Fruit fly (Drosophila melanogaster): Measurements from ENCODE around the gene CG15317.

CG15317 gene

DNA sequence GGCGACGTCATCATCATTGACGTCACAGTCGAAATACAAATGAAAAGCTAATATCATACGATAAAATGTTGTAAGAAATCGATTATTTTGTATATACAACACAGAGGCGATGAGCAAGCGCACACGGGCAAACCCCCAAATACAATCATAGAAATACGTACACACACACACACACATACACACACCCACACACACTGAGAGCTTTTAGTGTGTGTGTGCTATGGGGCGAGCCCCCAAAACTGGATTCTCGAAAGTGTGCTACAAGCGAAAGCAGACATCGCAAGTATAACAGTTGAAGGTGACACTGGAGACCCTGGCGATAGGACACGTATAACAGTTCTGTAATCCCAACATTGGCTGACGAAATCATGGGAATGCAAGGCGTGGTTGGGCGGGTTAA is 25.5 kb upstream of the CG15317 start:
- peak; percentile 7 for TF ChIP-seq pzg (GFP tag; optimal IDR thresholded peaks at IDR 0.05)
- TF ChIP-seq Dip3 (GFP tag; optimal IDR thresholded peaks at IDR 0.05), result no peak
- no peak for TF ChIP-seq CG4730 (GFP tag; IDR thresholded peaks at IDR 0.05)
- peak; percentile 71 for TF ChIP-seq Med (GFP tag)
- TF ChIP-seq CG13894 (tag; optimal IDR thresholded peaks at IDR 0.05), result peak; percentile 85
- no peak for TF ChIP-seq CG34224 (GFP tag; IDR thresholded peaks at IDR 0.05; ENCODE audit: partially characterized antibody)
- TF ChIP-seq ems (GFP tag; optimal IDR thresholded peaks at IDR 0.05), result no peak
- peak; percentile 39; the same call in 1 of the 2 replicates for TF ChIP-seq unc-4 (GFP tag; IDR thresholded peaks at IDR 0.05; ENCODE audit: partially characterized antibody)
- TF ChIP-seq CG15514 (GFP tag; optimal IDR thresholded peaks at IDR 0.05), result peak; percentile 32
- no peak for TF ChIP-seq Dbx (GFP tag; IDR thresholded peaks at IDR 0.05)
- TF ChIP-seq Ets97D (GFP tag; optimal IDR thresholded peaks at IDR 0.05), result no peak
- TF ChIP-seq nom (GFP tag; optimal IDR thresholded peaks at IDR 0.05), result peak; percentile 9
- TF ChIP-seq CG32532 (GFP tag; IDR thresholded peaks at IDR 0.05), result 0 out of 2 replicates have a peak, but pooled peaks have one; percentile 19
- TF ChIP-seq Blimp-1 (GFP tag; optimal IDR thresholded peaks at IDR 0.05), result peak; percentile 57
- no peak for TF ChIP-seq CG33213 (GFP tag; optimal IDR thresholded peaks at IDR 0.05)
- no peak for TF ChIP-seq CG8290 (GFP tag; optimal IDR thresholded peaks at IDR 0.05)
- peak in 1 of 2 experiments; percentile 11 for TF ChIP-seq CG8290 (tag; optimal IDR thresholded peaks at IDR 0.05)
- TF ChIP-seq Fer1 (GFP tag; optimal IDR thresholded peaks at IDR 0.05), result peak; percentile 4
- TF ChIP-seq cwo (GFP tag; optimal IDR thresholded peaks at IDR 0.05), result peak; percentile 18
- peak; percentile 52 for TF ChIP-seq CG8478 (optimal IDR thresholded peaks at IDR 0.05)
- TF ChIP-seq CG13287 (GFP tag; IDR thresholded peaks at IDR 0.05; ENCODE audit: partially characterized antibody), result peak; percentile 20; the same call in 1 of the 2 replicates
- TF ChIP-seq sens (GFP tag), result peak; percentile 54
- TF ChIP-seq CG9932 (GFP tag; IDR thresholded peaks at IDR 0.05), result 0 out of 2 replicates have a peak, but pooled peaks have one; percentile 8
- TF ChIP-seq sd (tag; optimal IDR thresholded peaks at IDR 0.05), result peak; percentile 52
- TF ChIP-seq kni (GFP tag; optimal IDR thresholded peaks at IDR 0.05), result peak; percentile 58
- TF ChIP-seq Hr78 (GFP tag; optimal IDR thresholded peaks at IDR 0.05), result peak in 1 of 2 experiments; percentile 39
- TF ChIP-seq Tbp (GFP tag; optimal IDR thresholded peaks at IDR 0.05), result no peak
- peak; percentile 30; the same call in 1 of the 2 replicates for TF ChIP-seq Bgb (GFP tag; IDR thresholded peaks at IDR 0.05; ENCODE audit: partially characterized antibody)
- peak; percentile 2 for TF ChIP-seq CG2116 (GFP tag; optimal IDR thresholded peaks at IDR 0.05)
- TF ChIP-seq Max (GFP tag; optimal IDR thresholded peaks at IDR 0.05), result no peak
- TF ChIP-seq ewg (GFP tag; optimal IDR thresholded peaks at IDR 0.05), result peak; percentile 74
- TF ChIP-seq CG6765 (GFP tag; optimal IDR thresholded peaks at IDR 0.05), result peak; percentile 14
- TF ChIP-seq sr (GFP tag; IDR thresholded peaks at IDR 0.05), result 0 out of 3 replicates have a peak, but pooled peaks have one; percentile 44
- no peak for TF ChIP-seq CG7357 (GFP tag; IDR thresholded peaks at IDR 0.05)
- TF ChIP-seq HLH4C (GFP tag; IDR thresholded peaks at IDR 0.05; ENCODE audit: partially characterized antibody), result no peak
- peak; percentile 19 for TF ChIP-seq CrebB (tag; optimal IDR thresholded peaks at IDR 0.05)
- no peak for TF ChIP-seq gcm (GFP tag; optimal IDR thresholded peaks at IDR 0.05)
- TF ChIP-seq mirr (GFP tag; optimal IDR thresholded peaks at IDR 0.05), result peak; percentile 37
- peak; percentile 96 for TF ChIP-seq abd-A (tag; optimal IDR thresholded peaks at IDR 0.05)
- peak; percentile 95 for TF ChIP-seq cg (GFP tag; optimal IDR thresholded peaks at IDR 0.05)
- no peak for TF ChIP-seq CG9797 (GFP tag; optimal IDR thresholded peaks at IDR 0.05)
- TF ChIP-seq rib (GFP tag; IDR thresholded peaks at IDR 0.05), result 0 out of 2 replicates have a peak, but pooled peaks have one; percentile 31
- TF ChIP-seq CG3995 (GFP tag; optimal IDR thresholded peaks at IDR 0.05), result no peak
- no peak for TF ChIP-seq CG10565 (GFP tag; optimal IDR thresholded peaks at IDR 0.05)
- TF ChIP-seq CG32767 (GFP tag; IDR thresholded peaks at IDR 0.05), result peak; percentile 78
- no peak for TF ChIP-seq CG10267 (tag; optimal IDR thresholded peaks at IDR 0.05)
- peak; percentile 68 for TF ChIP-seq BtbVII (GFP tag; optimal IDR thresholded peaks at IDR 0.05)
- TF ChIP-seq CG10543 (GFP tag; optimal IDR thresholded peaks at IDR 0.05), result peak; percentile 42
- peak; percentile 28 for TF ChIP-seq nau (GFP tag; optimal IDR thresholded peaks at IDR 0.05)

Measured in whole organism, embryonic.